Fruit fly (Drosophila melanogaster) whole organism, pupa: ENCODE results near the gene Gad1.

Source experiments
- CG17806 ChIP-seq: fragments of 200-800 bp; sonication (Bioruptor generic); optimal IDR thresholded peaks from 2 replicates; lab custom pipeline; 2018; ENCODE audit warnings: missing biosample characterization, mild to moderate bottlenecking, missing genetic modification characterization, moderate library complexity
- rn ChIP-seq: fragments of 200-800 bp; sonication (Bioruptor generic); IDR thresholded peaks from 2 replicates; pipeline ENCODE4 v1.3.6; 2022; ENCODE audit warnings: missing biosample characterization, missing genetic modification characterization

dm6 chr3L:4117493-4117892, 28.9 kb upstream of the Gad1 start:
- TF ChIP-seq rn (no peak), CG17806 (tag; lab: Kevin White, UChicago) (no peak)
